Worm (Caenorhabditis elegans): ENCODE data around the gene F09A5.3.

The F09A5.3 gene

ce11 chrX:13143762-13144732 is 2.6 kb downstream of the F09A5.3 start:
- TF ChIP-seq cog-1 (tag; optimal IDR thresholded peaks at IDR 0.05) (peak; percentile 5), ztf-29 (GFP tag; IDR thresholded peaks at IDR 0.05) (peak; percentile 51; the same call in 1 of the 2 replicates), T22C8.4 (GFP tag; IDR thresholded peaks at IDR 0.05) (0 out of 2 replicates have a peak, but pooled peaks have one; percentile 21), flt-1 (GFP tag; IDR thresholded peaks at IDR 0.05) (no peak; the same call in none of the 2 replicates), med-1 (GFP tag; optimal IDR thresholded peaks at IDR 0.05; ENCODE audit: insufficient read depth) (peak; percentile 6), ztf-23 (GFP tag; IDR thresholded peaks at IDR 0.05) (peak; percentile 68), ref-1 (GFP tag; conservative IDR thresholded peaks at IDR 0.05) (no peak), tab-1 (GFP tag; IDR thresholded peaks at IDR 0.05) (0 out of 2 replicates have a peak, but pooled peaks have one; percentile 53), klf-2 (GFP tag; conservative IDR thresholded peaks at IDR 0.05) (no peak)

ce11 chrX:13144975-13145618 is 3.7 kb downstream of the F09A5.3 start:
- TF ChIP-seq ztf-29 (GFP tag; IDR thresholded peaks at IDR 0.05), result peak; percentile 35; the same call in 1 of the 2 replicates
- no peak; the same call in 1 of the 2 replicates for TF ChIP-seq ztf-23 (GFP tag; IDR thresholded peaks at IDR 0.05)
- TF ChIP-seq med-1 (GFP tag; optimal IDR thresholded peaks at IDR 0.05; ENCODE audit: insufficient read depth), result no peak
- peak; percentile 87 for TF ChIP-seq cog-1 (tag; optimal IDR thresholded peaks at IDR 0.05)
- peak; percentile 84 for TF ChIP-seq flt-1 (GFP tag; IDR thresholded peaks at IDR 0.05)
- 0 out of 2 replicates have a peak, but pooled peaks have one; percentile 9 for TF ChIP-seq ref-1 (GFP tag; conservative IDR thresholded peaks at IDR 0.05)
- peak; percentile 73 for TF ChIP-seq T22C8.4 (GFP tag; IDR thresholded peaks at IDR 0.05)
- TF ChIP-seq tab-1 (GFP tag; IDR thresholded peaks at IDR 0.05), result peak; percentile 79
- TF ChIP-seq klf-2 (GFP tag; conservative IDR thresholded peaks at IDR 0.05), result no peak

- no peak for TF ChIP-seq T22C8.4 (GFP tag; IDR thresholded peaks at IDR 0.05)
- peak; percentile 49; the same call in 1 of the 2 replicates for TF ChIP-seq flt-1 (GFP tag; IDR thresholded peaks at IDR 0.05)
- no peak for TF ChIP-seq ref-1 (GFP tag; conservative IDR thresholded peaks at IDR 0.05)
- TF ChIP-seq cog-1 (tag; optimal IDR thresholded peaks at IDR 0.05), result peak; percentile 13
- TF ChIP-seq ztf-23 (GFP tag; IDR thresholded peaks at IDR 0.05), result no peak
- no peak for TF ChIP-seq ztf-29 (GFP tag; IDR thresholded peaks at IDR 0.05)
Measured at ce11 chrX:13145988-13146873, 4.8 kb downstream of the F09A5.3 start.

ce11 chrX:13147105-13147504 is 5.7 kb downstream of the F09A5.3 start:
- TF ChIP-seq ztf-29 (GFP tag; IDR thresholded peaks at IDR 0.05), result no peak
- TF ChIP-seq med-1 (GFP tag; optimal IDR thresholded peaks at IDR 0.05; ENCODE audit: insufficient read depth), result no peak
- TF ChIP-seq klf-2 (GFP tag; conservative IDR thresholded peaks at IDR 0.05), result no peak

- TF ChIP-seq med-1 (GFP tag; optimal IDR thresholded peaks at IDR 0.05; ENCODE audit: insufficient read depth) (no peak), T22C8.4 (GFP tag; IDR thresholded peaks at IDR 0.05) (no peak), ref-1 (GFP tag; conservative IDR thresholded peaks at IDR 0.05) (no peak), ztf-29 (GFP tag; IDR thresholded peaks at IDR 0.05) (no peak), cog-1 (tag; optimal IDR thresholded peaks at IDR 0.05) (no peak), ztf-23 (GFP tag; IDR thresholded peaks at IDR 0.05) (no peak), tab-1 (GFP tag; IDR thresholded peaks at IDR 0.05) (no peak), klf-2 (GFP tag; conservative IDR thresholded peaks at IDR 0.05) (no peak), flt-1 (GFP tag; IDR thresholded peaks at IDR 0.05) (no peak)
Measured at ce11 chrX:13154514-13154913, 13.1 kb downstream of the F09A5.3 start.

ce11 chrX:13155730-13156129 is 14.3 kb downstream of the F09A5.3 start:
- TF ChIP-seq ztf-23 (GFP tag; IDR thresholded peaks at IDR 0.05), result no peak
- no peak for TF ChIP-seq flt-1 (GFP tag; IDR thresholded peaks at IDR 0.05)
- no peak for TF ChIP-seq ztf-29 (GFP tag; IDR thresholded peaks at IDR 0.05)
- no peak for TF ChIP-seq tab-1 (GFP tag; IDR thresholded peaks at IDR 0.05)
- no peak for TF ChIP-seq cog-1 (tag; optimal IDR thresholded peaks at IDR 0.05)
- TF ChIP-seq T22C8.4 (GFP tag; IDR thresholded peaks at IDR 0.05), result no peak

- TF ChIP-seq T22C8.4 (GFP tag; IDR thresholded peaks at IDR 0.05) (peak; percentile 65), ref-1 (GFP tag; conservative IDR thresholded peaks at IDR 0.05) (no peak), ztf-29 (GFP tag; IDR thresholded peaks at IDR 0.05) (no peak), ztf-23 (GFP tag; IDR thresholded peaks at IDR 0.05) (no peak)
Measured at ce11 chrX:13157112-13157768, 15.8 kb downstream of the F09A5.3 start.

- TF ChIP-seq med-1 (GFP tag; optimal IDR thresholded peaks at IDR 0.05; ENCODE audit: insufficient read depth) (no peak), klf-2 (GFP tag; conservative IDR thresholded peaks at IDR 0.05) (no peak), ztf-23 (GFP tag; IDR thresholded peaks at IDR 0.05) (no peak), flt-1 (GFP tag; IDR thresholded peaks at IDR 0.05) (no peak), tab-1 (GFP tag; IDR thresholded peaks at IDR 0.05) (no peak), ztf-29 (GFP tag; IDR thresholded peaks at IDR 0.05) (no peak), cog-1 (tag; optimal IDR thresholded peaks at IDR 0.05) (no peak), ref-1 (GFP tag; conservative IDR thresholded peaks at IDR 0.05) (no peak), T22C8.4 (GFP tag; IDR thresholded peaks at IDR 0.05) (no peak)
Measured at ce11 chrX:13158487-13158886, 17.1 kb downstream of the F09A5.3 start.

Data from whole organism, midembryonic.